Fruit fly (Drosophila melanogaster) whole organism, embryonic: ENCODE measurements around the gene CG32488.

ENCODE experiments used
- Atf3 ChIP-seq: fragments of 200-800 bp; sonication (Bioruptor generic); optimal IDR thresholded peaks from 3 replicates; lab custom pipeline; 2016; ENCODE audit warnings: missing biosample characterization, missing genetic modification characterization
- Bgb ChIP-seq: fragments of 200-800 bp; sonication (Bioruptor generic); IDR thresholded peaks from 2 replicates; pipeline ENCODE4 v1.3.6; 2022; ENCODE audit warnings: missing biosample characterization, missing genetic modification characterization; ENCODE audit not compliant: partially characterized antibody
- CG10209 ChIP-seq: fragments of 200-800 bp; sonication (Bioruptor generic); optimal IDR thresholded peaks from 3 replicates; lab custom pipeline; 2017; ENCODE audit warnings: missing biosample characterization, mild to moderate bottlenecking, missing genetic modification characterization, missing genetic modification reagents
- CG10543 ChIP-seq: fragments of 200-800 bp; sonication (Bioruptor generic); optimal IDR thresholded peaks from 3 replicates; lab custom pipeline; 2017; ENCODE audit warnings: missing biosample characterization, mild to moderate bottlenecking, missing genetic modification characterization, moderate library complexity
- CG10979 ChIP-seq: fragments of 200-800 bp; sonication (Bioruptor generic); optimal IDR thresholded peaks from 2 replicates; lab custom pipeline; 2018; ENCODE audit warnings: missing biosample characterization, mild to moderate bottlenecking, missing genetic modification characterization, moderate library complexity
- CG11247 ChIP-seq: fragments of 200-800 bp; sonication (Bioruptor generic); IDR thresholded peaks from 2 replicates; pipeline ENCODE4 v1.3.6; 2022; ENCODE audit warnings: missing biosample characterization, missing genetic modification characterization
- CG11696 ChIP-seq: fragments of 200-800 bp; sonication (Bioruptor generic); IDR thresholded peaks from 2 replicates; pipeline ENCODE4 v1.3.6; 2022; ENCODE audit warnings: missing biosample characterization, missing genetic modification characterization
- CG12391 ChIP-seq: fragments of 200-800 bp; sonication (Bioruptor generic); optimal IDR thresholded peaks from 3 replicates; lab custom pipeline; 2018; ENCODE audit warnings: missing biosample characterization, mild to moderate bottlenecking, missing genetic modification characterization, moderate library complexity
- CG12744 ChIP-seq: fragments of 200-800 bp; sonication (Bioruptor generic); optimal IDR thresholded peaks from 2 replicates; lab custom pipeline; 2016; ENCODE audit warnings: missing biosample characterization, missing genetic modification characterization
- CG12769 ChIP-seq: fragments of 200-800 bp; sonication (Bioruptor generic); optimal IDR thresholded peaks from 2 replicates; lab custom pipeline; 2019; ENCODE audit warnings: missing biosample characterization, mild to moderate bottlenecking, missing genetic modification characterization, moderate library complexity
- CG13624 ChIP-seq: fragments of 200-800 bp; sonication (Bioruptor generic); optimal IDR thresholded peaks from 2 replicates; lab custom pipeline; 2016; ENCODE audit warnings: missing biosample characterization, missing genetic modification characterization
- CG13775 ChIP-seq: fragments of 200-800 bp; sonication (Bioruptor generic); optimal IDR thresholded peaks from 3 replicates; lab custom pipeline; 2017; ENCODE audit warnings: missing biosample characterization, mild to moderate bottlenecking, missing genetic modification characterization
- CG13894 ChIP-seq: fragments of 200-800 bp; sonication (Bioruptor generic); optimal IDR thresholded peaks from 3 replicates; lab custom pipeline; 2018; ENCODE audit warnings: missing biosample characterization, mild to moderate bottlenecking, missing genetic modification characterization, moderate library complexity
- CG14050 ChIP-seq: fragments of 200-800 bp; sonication (Bioruptor generic); IDR thresholded peaks from 3 replicates; pipeline ENCODE4 v1.3.6; 2022; ENCODE audit warnings: missing biosample characterization, missing genetic modification characterization
- CG17328 ChIP-seq: fragments of 200-800 bp; sonication (Bioruptor generic); IDR thresholded peaks from 2 replicates; pipeline ENCODE4 v1.3.6; 2022; ENCODE audit warnings: missing biosample characterization, missing genetic modification characterization
- CG17385 ChIP-seq: fragments of 200-800 bp; sonication (Bioruptor generic); optimal IDR thresholded peaks from 3 replicates; lab custom pipeline; 2018; ENCODE audit warnings: missing biosample characterization, mild to moderate bottlenecking, missing genetic modification characterization
- CG18262 ChIP-seq: fragments of 200-800 bp; optimal IDR thresholded peaks from 3 replicates; lab custom pipeline; 2019; ENCODE audit warnings: missing biosample characterization, mild to moderate bottlenecking, missing genetic modification characterization, moderate library complexity
- CG30403 ChIP-seq: fragments of 200-800 bp; sonication (Bioruptor generic); optimal IDR thresholded peaks from 3 replicates; lab custom pipeline; 2016; ENCODE audit warnings: missing biosample characterization, missing genetic modification characterization
- CG32767 ChIP-seq: fragments of 200-800 bp; sonication (Bioruptor generic); IDR thresholded peaks from 2 replicates; pipeline ENCODE4 v1.3.6; 2022; ENCODE audit warnings: missing biosample characterization, missing genetic modification characterization
- CG7357 ChIP-seq: fragments of 200-800 bp; sonication (Bioruptor generic); IDR thresholded peaks from 3 replicates; pipeline ENCODE4 v1.3.6; 2022; ENCODE audit warnings: missing biosample characterization, missing genetic modification characterization
- CG7963 ChIP-seq: fragments of 200-800 bp; sonication (Bioruptor generic); IDR thresholded peaks from 3 replicates; pipeline ENCODE4 v1.3.6; 2022; ENCODE audit warnings: missing biosample characterization, missing genetic modification characterization; ENCODE audit not compliant: partially characterized antibody
- CG8924 ChIP-seq: fragments of 200-800 bp; optimal IDR thresholded peaks from 3 replicates; lab custom pipeline; 2019; ENCODE audit warnings: missing biosample characterization, mild to moderate bottlenecking, missing genetic modification characterization, moderate library complexity
- CHES-1-like ChIP-seq: fragments of 200-800 bp; sonication (Bioruptor generic); optimal IDR thresholded peaks from 2 replicates; lab custom pipeline; 2016; ENCODE audit warnings: missing biosample characterization, missing genetic modification characterization
- Dll ChIP-seq: fragments of 200-800 bp; sonication (Bioruptor generic); IDR thresholded peaks from 4 replicates; pipeline ENCODE4 v1.3.6; 2022; ENCODE audit warnings: missing biosample characterization, missing genetic modification characterization; ENCODE audit not compliant: partially characterized antibody
- H2.0 ChIP-seq: fragments of 200-800 bp; sonication (Bioruptor generic); IDR thresholded peaks from 2 replicates; pipeline ENCODE4 v1.3.6; 2022; ENCODE audit warnings: missing biosample characterization, missing genetic modification characterization
- HHEX ChIP-seq: fragments of 200-800 bp; sonication (Bioruptor generic); optimal IDR thresholded peaks from 3 replicates; lab custom pipeline; 2017; ENCODE audit warnings: missing biosample characterization, mild to moderate bottlenecking, missing genetic modification characterization, missing genetic modification reagents
- Hey ChIP-seq: fragments of 200-800 bp; sonication (Bioruptor generic); optimal IDR thresholded peaks from 3 replicates; lab custom pipeline; 2018; ENCODE audit warnings: missing biosample characterization, mild to moderate bottlenecking, missing genetic modification characterization
- Hr39 ChIP-seq: fragments of >200 bp; optimal IDR thresholded peaks from 2 replicates; lab custom pipeline; 2017
- MESR4 ChIP-seq: fragments of 200-800 bp; sonication (Bioruptor generic); optimal IDR thresholded peaks from 2 replicates; lab custom pipeline; 2018; ENCODE audit warnings: missing biosample characterization, mild to moderate bottlenecking, missing genetic modification characterization, moderate library complexity
- Max ChIP-seq: fragments of 200-800 bp; sonication (Bioruptor generic); optimal IDR thresholded peaks from 2 replicates; lab custom pipeline; 2016; ENCODE audit warnings: missing biosample characterization, mild to moderate bottlenecking, missing genetic modification characterization
- Oli ChIP-seq: fragments of 200-800 bp; sonication (Bioruptor generic); optimal IDR thresholded peaks from 2 replicates; lab custom pipeline; 2018; ENCODE audit warnings: missing biosample characterization, mild to moderate bottlenecking, missing genetic modification characterization, moderate library complexity
- Pdp1 ChIP-seq, 2 experiments: fragments of 200-800 bp; sonication (Bioruptor generic); optimal IDR thresholded peaks; 3 replicates each; lab custom pipeline; 2016; ENCODE audit warnings: missing biosample characterization in 2 of 2, missing genetic modification characterization in 2 of 2, mild to moderate bottlenecking in 1 of 2, moderate library complexity in 1 of 2
- Ptx1 ChIP-seq: fragments of 200-800 bp; sonication (Bioruptor generic); IDR thresholded peaks from 2 replicates; pipeline ENCODE4 v1.3.6; 2022; ENCODE audit warnings: missing biosample characterization, missing genetic modification characterization
- Trl ChIP-seq, 3 experiments: fragments of >200 bp in 2 of 3; fragments of 200-800 bp in 1 of 3; sonication (Bioruptor generic) in 1 of 3; optimal IDR thresholded peaks; 2 replicates in 1 of 3; 3 replicates in 2 of 3; lab custom pipeline; 2016 to 2017; ENCODE audit warnings: missing biosample characterization in 1 of 3, missing genetic modification characterization in 1 of 3
- YL-1 ChIP-seq: fragments of 200-800 bp; sonication (Bioruptor generic); optimal IDR thresholded peaks from 3 replicates; lab custom pipeline; 2017; ENCODE audit warnings: missing biosample characterization, mild to moderate bottlenecking, missing genetic modification characterization
- ash1 ChIP-seq: fragments of 200-800 bp; sonication (Bioruptor generic); optimal IDR thresholded peaks from 2 replicates; lab custom pipeline; 2018; ENCODE audit warnings: missing biosample characterization, mild to moderate bottlenecking, missing genetic modification characterization
- cato ChIP-seq: fragments of 200-800 bp; sonication (Bioruptor generic); optimal IDR thresholded peaks from 2 replicates; lab custom pipeline; 2016; ENCODE audit warnings: missing biosample characterization, missing genetic modification characterization, borderline replicate concordance
- chif ChIP-seq, 2 experiments: fragments of 200-800 bp; sonication (Bioruptor generic); optimal IDR thresholded peaks; 3 replicates each; lab custom pipeline; 2016; ENCODE audit warnings: missing biosample characterization in 2 of 2, missing genetic modification characterization in 2 of 2
- chn ChIP-seq: fragments of 200-800 bp; sonication (Bioruptor generic); optimal IDR thresholded peaks from 2 replicates; lab custom pipeline; 2016; ENCODE audit warnings: missing biosample characterization, missing genetic modification characterization
- corto ChIP-seq: fragments of 200-800 bp; sonication (Bioruptor generic); optimal IDR thresholded peaks from 2 replicates; lab custom pipeline; 2016; ENCODE audit warnings: missing biosample characterization, mild to moderate bottlenecking, missing genetic modification characterization, moderate library complexity
- dm ChIP-seq: fragments of 200-800 bp; sonication (Bioruptor generic); optimal IDR thresholded peaks from 3 replicates; lab custom pipeline; 2016; ENCODE audit warnings: missing biosample characterization, missing genetic modification characterization
- grau ChIP-seq: fragments of 200-800 bp; optimal IDR thresholded peaks from 3 replicates; lab custom pipeline; 2019; ENCODE audit warnings: missing biosample characterization, mild to moderate bottlenecking, missing genetic modification characterization, moderate library complexity
- h ChIP-seq: fragments of >200 bp; optimal IDR thresholded peaks from 2 replicates; lab custom pipeline; 2017
- klu ChIP-seq: fragments of 200-800 bp; sonication (Bioruptor generic); IDR thresholded peaks from 2 replicates; pipeline ENCODE4 v1.3.6; 2022; ENCODE audit warnings: missing biosample characterization, missing genetic modification characterization
- onecut ChIP-seq: fragments of 200-800 bp; sonication (Bioruptor generic); IDR thresholded peaks from 2 replicates; pipeline ENCODE4 v1.3.6; 2022; ENCODE audit warnings: missing biosample characterization, missing genetic modification characterization
- p53 ChIP-seq: fragments of 200-800 bp; sonication (Bioruptor generic); optimal IDR thresholded peaks from 2 replicates; lab custom pipeline; 2016; ENCODE audit warnings: missing biosample characterization, missing genetic modification characterization
- sd ChIP-seq: fragments of 200-800 bp; sonication (Bioruptor generic); optimal IDR thresholded peaks from 3 replicates; lab custom pipeline; 2018; ENCODE audit warnings: missing biosample characterization, mild to moderate bottlenecking, missing genetic modification characterization, moderate library complexity
- sens ChIP-seq: fragments of 200-800 bp; sonication (Bioruptor generic); peaks from one replicate; lab custom pipeline; 2016; ENCODE audit warnings: missing biosample characterization, missing genetic modification characterization
- sima ChIP-seq: fragments of 200-800 bp; sonication (Bioruptor generic); optimal IDR thresholded peaks from 2 replicates; lab custom pipeline; 2016; ENCODE audit warnings: missing biosample characterization, missing genetic modification characterization
- slp2 ChIP-seq: fragments of 200-800 bp; sonication (Bioruptor generic); optimal IDR thresholded peaks from 2 replicates; lab custom pipeline; 2016; ENCODE audit warnings: missing biosample characterization, missing genetic modification characterization
- twi ChIP-seq: fragments of 200-800 bp; optimal IDR thresholded peaks from 2 replicates; lab custom pipeline; 2019; ENCODE audit warnings: missing biosample characterization, mild to moderate bottlenecking, missing genetic modification characterization, moderate library complexity

The CG32488 gene

dm6 chr3L:3036951-3037586, 21.2 kb upstream of the CG32488 start (continued):
- TF ChIP-seq Pdp1 (GFP tag; optimal IDR thresholded peaks at IDR 0.05; lab: Kevin White, UChicago), result peak in 1 of 2 experiments; percentile 90
- no peak for TF ChIP-seq CG17385 (GFP tag; lab: Kevin White, UChicago)
- TF ChIP-seq CG14050 (GFP tag; lab: Robert Waterston, UW), result no peak
- TF ChIP-seq CG12391, result no peak
- no peak for TF ChIP-seq cato (GFP tag; lab: Kevin White, UChicago)
- TF ChIP-seq chif (GFP tag; optimal IDR thresholded peaks at IDR 0.05; lab: Kevin White, UChicago), result no peak
- no peak for TF ChIP-seq MESR4 (GFP tag; lab: Kevin White, UChicago)
- no peak for TF ChIP-seq CG11247 (GFP tag; lab: Robert Waterston, UW)
- TF ChIP-seq CG12769 (tag; lab: Kevin White, UChicago), result peak; percentile 91
- no peak for TF ChIP-seq chn
- no peak for TF ChIP-seq twi (tag; lab: Kevin White, UChicago)
- TF ChIP-seq p53 (GFP tag; lab: Kevin White, UChicago), result no peak
- no peak for TF ChIP-seq sima (GFP tag; lab: Kevin White, UChicago)
- TF ChIP-seq CG10543 (GFP tag; lab: Kevin White, UChicago), result peak; percentile 13
- no peak for TF ChIP-seq dm (GFP tag; lab: Kevin White, UChicago)
- TF ChIP-seq Atf3 (GFP tag; lab: Kevin White, UChicago), result no peak
- peak; percentile 7 for TF ChIP-seq Oli (tag; lab: Kevin White, UChicago)
- no peak for TF ChIP-seq HHEX (GFP tag; lab: Kevin White, UChicago)
- TF ChIP-seq CG17328, result no peak
- no peak for TF ChIP-seq CG8924 (tag; lab: Kevin White, UChicago)
- TF ChIP-seq CG13775 (GFP tag; lab: Kevin White, UChicago), result no peak
- no peak for TF ChIP-seq CG32767
- peak; percentile 51 for TF ChIP-seq sd
- TF ChIP-seq corto (GFP tag; lab: Kevin White, UChicago), result no peak
- no peak for TF ChIP-seq Hr39 (lab: Kevin White, UChicago)
- peak; percentile 38 for TF ChIP-seq sens (GFP tag; lab: Kevin White, UChicago)
- no peak for TF ChIP-seq onecut
- TF ChIP-seq Trl (optimal IDR thresholded peaks at IDR 0.05; lab: Kevin White, UChicago), result peak in 1 of 2 experiments; percentile 3
- TF ChIP-seq Trl (GFP tag; optimal IDR thresholded peaks at IDR 0.05; lab: Kevin White, UChicago), result no peak
- TF ChIP-seq grau (tag; lab: Kevin White, UChicago), result peak; percentile 3
- no peak for TF ChIP-seq CG13624
- no peak for TF ChIP-seq CG7357 (GFP tag; lab: Robert Waterston, UW)
- TF ChIP-seq H2.0 (GFP tag; lab: Robert Waterston, UW), result no peak
- no peak for TF ChIP-seq CG13894 (tag; lab: Kevin White, UChicago)
- TF ChIP-seq CG11696 (GFP tag; lab: Robert Waterston, UW), result no peak
- TF ChIP-seq YL-1 (GFP tag; lab: Kevin White, UChicago), result no peak
- TF ChIP-seq Bgb (GFP tag; lab: Robert Waterston, UW), result no peak
- no peak for TF ChIP-seq Hey (tag; lab: Kevin White, UChicago)
- TF ChIP-seq klu (GFP tag; lab: Robert Waterston, UW), result no peak
- TF ChIP-seq slp2 (GFP tag; lab: Kevin White, UChicago), result no peak
- no peak for TF ChIP-seq CG10209 (GFP tag; lab: Kevin White, UChicago)
- no peak for TF ChIP-seq Ptx1 (GFP tag; lab: Robert Waterston, UW)
- no peak for TF ChIP-seq Max (GFP tag; lab: Kevin White, UChicago)
- no peak for TF ChIP-seq ash1
- TF ChIP-seq CG30403, result no peak
- no peak for TF ChIP-seq CG18262 (tag; lab: Kevin White, UChicago)
- no peak for TF ChIP-seq CHES-1-like (GFP tag; lab: Kevin White, UChicago)
- TF ChIP-seq CG7963 (GFP tag; lab: Robert Waterston, UW), result no peak
- no peak for TF ChIP-seq h (lab: Kevin White, UChicago)
- no peak for TF ChIP-seq CG10979 (tag; lab: Kevin White, UChicago)
- no peak for TF ChIP-seq CG12744 (GFP tag; lab: Kevin White, UChicago)
- no peak for TF ChIP-seq Dll (GFP tag; lab: Robert Waterston, UW)
